Worm (Caenorhabditis elegans) whole organism, L2 larva: ENCODE data around the gene F52D2.12.

ENCODE experiments used
- C34F6.9 ChIP-seq: fragments of 150-350 bp; optimal IDR thresholded peaks from 2 replicates; lab custom pipeline; 2014; ENCODE audit warnings: missing biosample characterization, missing genetic modification characterization
- aly-2 ChIP-seq: fragments of 150-350 bp; optimal IDR thresholded peaks from 2 replicates; lab custom pipeline; 2014; ENCODE audit warnings: missing biosample characterization, missing genetic modification characterization
- nhr-237 ChIP-seq: fragments of 150-350 bp; optimal IDR thresholded peaks from 2 replicates; lab custom pipeline; 2014; ENCODE audit warnings: missing biosample characterization, missing genetic modification characterization
- nhr-25 ChIP-seq: fragments of 150-350 bp; sonication (generic microtip); optimal IDR thresholded peaks from 3 replicates; lab custom pipeline; 2014; ENCODE audit warnings: missing biosample characterization, missing genetic modification characterization
- unc-55 ChIP-seq: fragments of 150-350 bp; sonication (generic microtip); optimal IDR thresholded peaks from 3 replicates; lab custom pipeline; 2014; ENCODE audit warnings: missing biosample characterization, missing genetic modification reagents, missing genetic modification characterization
- ztf-1 ChIP-seq: fragments of 200-800 bp; sonication (Bioruptor generic); conservative IDR thresholded peaks from 2 replicates; pipeline ENCODE4 v1.3.6; 2022; ENCODE audit warnings: missing genetic modification characterization, missing compliant biosample characterization

DNA sequence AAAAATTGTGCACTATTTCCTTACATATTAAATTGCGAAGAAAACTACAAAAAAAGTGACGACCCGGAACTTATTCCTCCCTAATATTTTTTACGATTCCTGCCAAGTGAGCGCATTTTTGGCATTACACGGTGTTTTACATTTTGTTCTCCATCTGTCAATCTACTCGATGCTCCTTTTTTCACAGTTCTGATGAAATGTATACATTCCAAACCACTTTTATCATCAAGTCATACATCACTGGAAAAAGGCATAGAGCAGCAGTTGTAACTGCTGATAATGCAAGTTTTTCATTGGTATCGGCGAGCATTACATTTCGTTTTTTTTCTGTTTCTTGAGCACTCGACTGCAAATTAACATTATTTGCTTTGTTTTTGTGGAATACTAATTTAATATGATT lies 40.4 kb downstream of the F52D2.12 start:
- TF ChIP-seq nhr-25 (no peak), ztf-1 (GFP tag; lab: Robert Waterston, UW) (no peak), nhr-237 (tag; lab: Kevin White, UChicago) (no peak), aly-2 (tag; lab: Kevin White, UChicago) (no peak), unc-55 (GFP tag; lab: Kevin White, UChicago) (no peak), C34F6.9 (tag; lab: Kevin White, UChicago) (no peak)
